Fruit fly (Drosophila melanogaster): ENCODE results near the gene r.

- no peak for TF ChIP-seq CG6163 (GFP tag; IDR thresholded peaks at IDR 0.05)
- TF ChIP-seq CG11294 (GFP tag; IDR thresholded peaks at IDR 0.05): no peak
- no peak for TF ChIP-seq pdm3 (GFP tag; optimal IDR thresholded peaks at IDR 0.05)
- no peak for TF ChIP-seq fkh (GFP tag; optimal IDR thresholded peaks at IDR 0.05)
- no peak for TF ChIP-seq Hr38 (GFP tag; optimal IDR thresholded peaks at IDR 0.05)
- no peak for TF ChIP-seq CG3032 (tag; optimal IDR thresholded peaks at IDR 0.05)
- no peak for TF ChIP-seq Gug (GFP tag; IDR thresholded peaks at IDR 0.05)
- TF ChIP-seq CG1621 (tag; optimal IDR thresholded peaks at IDR 0.05): no peak
- no peak for TF ChIP-seq CG11762 (GFP tag; optimal IDR thresholded peaks at IDR 0.05; ENCODE audit: insufficient read depth)
- TF ChIP-seq ss (GFP tag; optimal IDR thresholded peaks at IDR 0.05): no peak
- no peak for TF ChIP-seq Hr39 (GFP tag; optimal IDR thresholded peaks at IDR 0.05)
- no peak for TF ChIP-seq eg (GFP tag; IDR thresholded peaks at IDR 0.05)
- TF ChIP-seq CG15336 (GFP tag; IDR thresholded peaks at IDR 0.05): no peak
- TF ChIP-seq CG31627 (GFP tag; optimal IDR thresholded peaks at IDR 0.05): no peak
Measured at dm6 chrX:16674538-16674937, 19.4 kb downstream of the r start.
